Fruit fly (Drosophila melanogaster) whole organism, prepupa: ENCODE results near the gene CG15382.

ENCODE experiments used
- Blimp-1 ChIP-seq: fragments of 200-800 bp; sonication (Bioruptor generic); optimal IDR thresholded peaks from 3 replicates; lab custom pipeline; 2017; ENCODE audit warnings: missing biosample characterization, missing genetic modification characterization, mild to moderate bottlenecking, moderate library complexity, missing genetic modification reagents
- CG10631 ChIP-seq: fragments of 200-800 bp; sonication (Bioruptor generic); optimal IDR thresholded peaks from 2 replicates; lab custom pipeline; 2016; ENCODE audit warnings: missing biosample characterization, missing genetic modification characterization
- CG11294 ChIP-seq: fragments of 200-800 bp; sonication (Bioruptor generic); IDR thresholded peaks from 2 replicates; pipeline ENCODE4 v1.3.6; 2022; ENCODE audit warnings: missing biosample characterization, missing genetic modification characterization
- CG11762 ChIP-seq: fragments of 200-800 bp; sonication (Bioruptor generic); optimal IDR thresholded peaks from 3 replicates; lab custom pipeline; 2016; ENCODE audit warnings: missing biosample characterization, missing genetic modification characterization; ENCODE audit not compliant: insufficient read depth
- CG15336 ChIP-seq: fragments of 200-800 bp; sonication (Bioruptor generic); IDR thresholded peaks from 2 replicates; pipeline ENCODE4 v1.3.6; 2022; ENCODE audit warnings: missing biosample characterization, missing genetic modification characterization
- CG1621 ChIP-seq: fragments of 200-800 bp; sonication (Bioruptor generic); optimal IDR thresholded peaks from 3 replicates; lab custom pipeline; 2018; ENCODE audit warnings: missing biosample characterization, mild to moderate bottlenecking, missing genetic modification characterization
- CG16779 ChIP-seq: fragments of 200-800 bp; sonication (Bioruptor generic); optimal IDR thresholded peaks from 3 replicates; lab custom pipeline; 2017; ENCODE audit warnings: missing biosample characterization, mild to moderate bottlenecking, missing genetic modification characterization
- CG3032 ChIP-seq: fragments of 200-800 bp; optimal IDR thresholded peaks from 2 replicates; lab custom pipeline; 2019; ENCODE audit warnings: missing biosample characterization, mild to moderate bottlenecking, missing genetic modification characterization, moderate library complexity
- CG31627 ChIP-seq: fragments of 200-800 bp; sonication (Bioruptor generic); optimal IDR thresholded peaks from 3 replicates; lab custom pipeline; 2016; ENCODE audit warnings: missing biosample characterization, missing genetic modification characterization
- CG32006 ChIP-seq: fragments of 200-800 bp; sonication (Bioruptor generic); optimal IDR thresholded peaks from 3 replicates; lab custom pipeline; 2017; ENCODE audit warnings: missing biosample characterization, mild to moderate bottlenecking, missing genetic modification characterization
- CG34406 ChIP-seq: fragments of 200-800 bp; sonication (Bioruptor generic); optimal IDR thresholded peaks from 3 replicates; lab custom pipeline; 2016; ENCODE audit warnings: missing biosample characterization, missing genetic modification characterization
- CG4318 ChIP-seq: fragments of 200-800 bp; sonication (Bioruptor generic); optimal IDR thresholded peaks from 3 replicates; lab custom pipeline; 2017; ENCODE audit warnings: missing biosample characterization, mild to moderate bottlenecking, missing genetic modification characterization
- CG6276 ChIP-seq: fragments of 200-800 bp; sonication (Bioruptor generic); optimal IDR thresholded peaks from 2 replicates; lab custom pipeline; 2017; ENCODE audit warnings: missing biosample characterization, mild to moderate bottlenecking, missing genetic modification characterization
- CG6792 ChIP-seq: fragments of 200-800 bp; sonication (Bioruptor generic); optimal IDR thresholded peaks from 3 replicates; lab custom pipeline; 2016; ENCODE audit warnings: missing biosample characterization, missing genetic modification characterization
- CG6808 ChIP-seq: fragments of 200-800 bp; sonication (Bioruptor generic); optimal IDR thresholded peaks from 3 replicates; lab custom pipeline; 2017; ENCODE audit warnings: missing biosample characterization, missing genetic modification characterization, mild to moderate bottlenecking, moderate library complexity, missing genetic modification reagents
- CG6854 ChIP-seq: fragments of 200-800 bp; sonication (Bioruptor generic); optimal IDR thresholded peaks from 2 replicates; lab custom pipeline; 2017; ENCODE audit warnings: missing biosample characterization, mild to moderate bottlenecking, missing genetic modification characterization
- CG7368 ChIP-seq: fragments of 200-800 bp; sonication (Bioruptor generic); optimal IDR thresholded peaks from 3 replicates; lab custom pipeline; 2016; ENCODE audit warnings: missing biosample characterization, missing genetic modification characterization
- CG8319 ChIP-seq: fragments of 200-800 bp; sonication (Bioruptor generic); optimal IDR thresholded peaks from 3 replicates; lab custom pipeline; 2016; ENCODE audit warnings: missing biosample characterization, missing genetic modification characterization
- CG8632 ChIP-seq: fragments of 200-800 bp; sonication (Bioruptor generic); optimal IDR thresholded peaks from 3 replicates; lab custom pipeline; 2016; ENCODE audit warnings: missing biosample characterization, missing genetic modification characterization
- Eip75B ChIP-seq: fragments of 200-800 bp; sonication (Bioruptor generic); optimal IDR thresholded peaks from 3 replicates; lab custom pipeline; 2016; ENCODE audit warnings: missing biosample characterization, missing genetic modification characterization
- Eip93F ChIP-seq: fragments of 200-800 bp; sonication (Bioruptor generic); optimal IDR thresholded peaks from 2 replicates; lab custom pipeline; 2016; ENCODE audit warnings: missing biosample characterization, mild to moderate bottlenecking, missing genetic modification characterization
- Ets21C ChIP-seq: fragments of 200-800 bp; sonication (Bioruptor generic); optimal IDR thresholded peaks from 3 replicates; lab custom pipeline; 2016; ENCODE audit warnings: missing biosample characterization, missing genetic modification characterization
- Hr38 ChIP-seq: sonication (Bioruptor generic); optimal IDR thresholded peaks from 2 replicates; lab custom pipeline; 2016; ENCODE audit warnings: missing biosample characterization, missing genetic modification characterization
- Hr39 ChIP-seq: fragments of 200-800 bp; sonication (Bioruptor generic); optimal IDR thresholded peaks from 2 replicates; lab custom pipeline; 2016; ENCODE audit warnings: missing biosample characterization, missing genetic modification characterization
- Hr4 ChIP-seq: fragments of 200-800 bp; sonication (Bioruptor generic); optimal IDR thresholded peaks from 3 replicates; lab custom pipeline; 2016; ENCODE audit warnings: missing biosample characterization, missing genetic modification characterization
- Met ChIP-seq: fragments of 200-800 bp; sonication (Bioruptor generic); optimal IDR thresholded peaks from 3 replicates; lab custom pipeline; 2016; ENCODE audit warnings: missing biosample characterization, missing genetic modification characterization
- Smox ChIP-seq: fragments of 200-800 bp; sonication (Bioruptor generic); optimal IDR thresholded peaks from 3 replicates; lab custom pipeline; 2016; ENCODE audit warnings: missing biosample characterization, missing genetic modification characterization
- Sox102F ChIP-seq: fragments of 200-800 bp; sonication (Bioruptor generic); optimal IDR thresholded peaks from 2 replicates; lab custom pipeline; 2016; ENCODE audit warnings: missing biosample characterization, mild to moderate bottlenecking, missing genetic modification characterization
- achi ChIP-seq: fragments of 200-800 bp; sonication (Bioruptor generic); optimal IDR thresholded peaks from 3 replicates; lab custom pipeline; 2016; ENCODE audit warnings: missing biosample characterization, missing genetic modification characterization
- acj6 ChIP-seq: fragments of 200-800 bp; sonication (Bioruptor generic); optimal IDR thresholded peaks from 3 replicates; lab custom pipeline; 2016; ENCODE audit warnings: missing biosample characterization, missing genetic modification characterization
- cyc ChIP-seq: fragments of 200-800 bp; sonication (Bioruptor generic); optimal IDR thresholded peaks from 3 replicates; lab custom pipeline; 2016; ENCODE audit warnings: missing biosample characterization, missing genetic modification characterization
- dsx ChIP-seq: fragments of 200-800 bp; optimal IDR thresholded peaks from 3 replicates; lab custom pipeline; 2019; ENCODE audit warnings: missing biosample characterization, mild to moderate bottlenecking, missing genetic modification characterization, moderate library complexity; ENCODE audit not compliant: poor library complexity, severe bottlenecking
- eg ChIP-seq: fragments of 200-800 bp; sonication (Bioruptor generic); IDR thresholded peaks from 3 replicates; pipeline ENCODE4 v1.3.6; 2022; ENCODE audit warnings: missing biosample characterization, missing genetic modification characterization
- esn ChIP-seq: fragments of 200-800 bp; sonication (Bioruptor generic); optimal IDR thresholded peaks from 2 replicates; lab custom pipeline; 2016; ENCODE audit warnings: missing biosample characterization, mild to moderate bottlenecking, missing genetic modification characterization, moderate library complexity
- fd59A ChIP-seq: fragments of 200-800 bp; sonication (Bioruptor generic); optimal IDR thresholded peaks from 2 replicates; lab custom pipeline; 2017; ENCODE audit warnings: missing biosample characterization, mild to moderate bottlenecking, missing genetic modification characterization, missing genetic modification reagents
- fkh ChIP-seq: fragments of 200-800 bp; sonication (Bioruptor generic); optimal IDR thresholded peaks from 3 replicates; lab custom pipeline; 2017; ENCODE audit warnings: missing biosample characterization, mild to moderate bottlenecking, missing genetic modification characterization, moderate library complexity
- net ChIP-seq: fragments of 200-800 bp; sonication (Bioruptor generic); optimal IDR thresholded peaks from 3 replicates; lab custom pipeline; 2016; ENCODE audit warnings: missing biosample characterization, missing genetic modification characterization
- pdm3 ChIP-seq: fragments of 200-800 bp; sonication (Bioruptor generic); optimal IDR thresholded peaks from 3 replicates; lab custom pipeline; 2016; ENCODE audit warnings: missing biosample characterization, missing genetic modification characterization
- salr ChIP-seq, 2 experiments: fragments of 200-800 bp; sonication (Bioruptor generic); optimal IDR thresholded peaks; 3 replicates each; lab custom pipeline; 2016 to 2018; ENCODE audit warnings: missing biosample characterization in 2 of 2, missing genetic modification characterization in 2 of 2, mild to moderate bottlenecking in 1 of 2
- ss ChIP-seq, 2 experiments: fragments of 200-800 bp; sonication (Bioruptor generic); optimal IDR thresholded peaks; 2 replicates in 1 of 2; 3 replicates in 1 of 2; lab custom pipeline; 2017 to 2018; ENCODE audit warnings: mild to moderate bottlenecking in 2 of 2, missing biosample characterization in 2 of 2, missing genetic modification characterization in 2 of 2, moderate library complexity in 1 of 2
- svp ChIP-seq: fragments of 200-800 bp; sonication (Bioruptor generic); peaks from one replicate; lab custom pipeline; 2016; ENCODE audit warnings: missing biosample characterization, missing genetic modification characterization
- topi ChIP-seq: fragments of 200-800 bp; sonication (Bioruptor generic); optimal IDR thresholded peaks from 3 replicates; lab custom pipeline; 2016; ENCODE audit warnings: missing biosample characterization, missing genetic modification characterization
- vri ChIP-seq: fragments of 200-800 bp; sonication (Bioruptor generic); optimal IDR thresholded peaks from 3 replicates; lab custom pipeline; 2016; ENCODE audit warnings: missing biosample characterization, mild to moderate bottlenecking, missing genetic modification characterization

CG15382 gene

dm6 chr2L:2132215-2132614 lies 23.3 kb upstream of the CG15382 start:
- peak; percentile 10 for TF ChIP-seq svp (GFP tag; lab: Kevin White, UChicago)
- TF ChIP-seq CG7368 (GFP tag; lab: Kevin White, UChicago), result no peak
- TF ChIP-seq, all 60 proteins: peak for 1

dm6 chr2L:2133009-2133408 lies 22.5 kb upstream of the CG15382 start:
- no peak for TF ChIP-seq ss (GFP tag; optimal IDR thresholded peaks at IDR 0.05; lab: Kevin White, UChicago)
- TF ChIP-seq CG6792 (GFP tag; lab: Kevin White, UChicago), result no peak
- no peak for TF ChIP-seq CG11762 (GFP tag; lab: Kevin White, UChicago)
- TF ChIP-seq salr (GFP tag; optimal IDR thresholded peaks at IDR 0.05; lab: Kevin White, UChicago), result no peak
- no peak for TF ChIP-seq Sox102F
- TF ChIP-seq CG6808 (GFP tag; lab: Kevin White, UChicago), result no peak
- no peak for TF ChIP-seq CG15336 (GFP tag; lab: Robert Waterston, UW)
- TF ChIP-seq Smox, result no peak
- no peak for TF ChIP-seq CG32006 (GFP tag; lab: Kevin White, UChicago)
- no peak for TF ChIP-seq Hr38
- no peak for TF ChIP-seq CG7368 (GFP tag; lab: Kevin White, UChicago)
- TF ChIP-seq topi, result no peak
- no peak for TF ChIP-seq fkh (GFP tag; lab: Kevin White, UChicago)
- TF ChIP-seq CG31627 (GFP tag; lab: Kevin White, UChicago), result no peak
- TF ChIP-seq achi (GFP tag; lab: Kevin White, UChicago), result no peak
- TF ChIP-seq eg (GFP tag; lab: Robert Waterston, UW), result no peak
- no peak for TF ChIP-seq cyc (GFP tag; lab: Kevin White, UChicago)
- no peak for TF ChIP-seq vri (GFP tag; lab: Kevin White, UChicago)

- TF ChIP-seq Blimp-1 (GFP tag; lab: Kevin White, UChicago) (no peak), Smox (no peak), CG10631 (GFP tag; lab: Kevin White, UChicago) (no peak)
These were observed 10.6 kb upstream of the CG15382 start, which contains the start of gene tho2 for dm6 chr2L:2144725-2145656. Gene tho2 (minus strand): TSS chr2L:2145187.

dm6 chr2L:2147208-2147607 lies 8.3 kb upstream of the CG15382 start, which contains the start of the genes CG11723 and Tbcd:
Gene CG11723 (minus strand): TSS chr2L:2147275.
Gene Tbcd (plus strand): TSS chr2L:2147518.
- TF ChIP-seq esn (GFP tag; lab: Kevin White, UChicago) (peak; percentile 93), CG4318 (GFP tag; lab: Kevin White, UChicago) (no peak), salr (GFP tag; optimal IDR thresholded peaks at IDR 0.05; lab: Kevin White, UChicago) (peak in 1 of 2 experiments; percentile 85), CG11294 (GFP tag; lab: Robert Waterston, UW) (peak; percentile 91), CG6808 (GFP tag; lab: Kevin White, UChicago) (no peak), net (GFP tag; lab: Kevin White, UChicago) (peak; percentile 91), CG3032 (peak; percentile 92), pdm3 (GFP tag; lab: Kevin White, UChicago) (no peak), dsx (GFP tag; lab: Kevin White, UChicago) (peak; percentile 89), CG8319 (no peak), Hr4 (GFP tag; lab: Kevin White, UChicago) (no peak), fd59A (GFP tag; lab: Kevin White, UChicago) (peak; percentile 86), Eip93F (peak; percentile 68), CG6276 (no peak), Met (no peak), Blimp-1 (GFP tag; lab: Kevin White, UChicago) (peak; percentile 73), Smox (no peak), CG11762 (GFP tag; lab: Kevin White, UChicago) (peak; percentile 86), CG7368 (GFP tag; lab: Kevin White, UChicago) (no peak), CG16779 (no peak), Eip75B (GFP tag; lab: Kevin White, UChicago) (no peak), CG6854 (GFP tag; lab: Kevin White, UChicago) (peak; percentile 63), acj6 (GFP tag; lab: Kevin White, UChicago) (peak; percentile 91), Hr39 (GFP tag; lab: Kevin White, UChicago) (peak; percentile 95), Ets21C (GFP tag; lab: Kevin White, UChicago) (no peak), CG8632 (peak; percentile 91), Sox102F (no peak), CG34406 (GFP tag; lab: Kevin White, UChicago) (peak; percentile 91), CG1621 (peak; percentile 92)
